Worm (Caenorhabditis elegans) whole organism, L2 larva: ENCODE results near the gene F23D12.3.

Experiments
- C34F6.9 ChIP-seq: fragments of 150-350 bp; optimal IDR thresholded peaks from 2 replicates; lab custom pipeline; 2014; ENCODE audit warnings: missing biosample characterization, missing genetic modification characterization
- F13H6.1 ChIP-seq: sonication (generic microtip); optimal IDR thresholded peaks from 2 replicates; lab custom pipeline; 2016; ENCODE audit warnings: missing genetic modification characterization, missing compliant biosample characterization
- R02D3.7 ChIP-seq: fragments of 150-350 bp; optimal IDR thresholded peaks from 2 replicates; lab custom pipeline; 2014; ENCODE audit warnings: missing biosample characterization, missing genetic modification characterization
- ZK546.5 ChIP-seq: sonication (generic microtip); optimal IDR thresholded peaks from 2 replicates; lab custom pipeline; 2017; ENCODE audit warnings: missing biosample characterization, missing genetic modification characterization
- alr-1 ChIP-seq: fragments of 150-350 bp; optimal IDR thresholded peaks from 2 replicates; lab custom pipeline; 2014; ENCODE audit warnings: missing biosample characterization, missing genetic modification characterization
- ama-1 ChIP-seq: fragments of 150-350 bp; optimal IDR thresholded peaks from 2 replicates; lab custom pipeline; 2018; ENCODE audit warnings: inconsistent platforms
- blmp-1 ChIP-seq: sonication (generic microtip); optimal IDR thresholded peaks from 2 replicates; lab custom pipeline; 2017; ENCODE audit warnings: missing genetic modification characterization, mild to moderate bottlenecking, missing compliant biosample characterization, antibody characterized with exemption, moderate library complexity; ENCODE audit not compliant: insufficient read depth
- ceh-16 ChIP-seq: fragments of 150-350 bp; optimal IDR thresholded peaks from 2 replicates; lab custom pipeline; 2014; ENCODE audit warnings: missing biosample characterization, missing genetic modification characterization
- ceh-82 ChIP-seq: fragments of 150-350 bp; optimal IDR thresholded peaks from 2 replicates; lab custom pipeline; 2014; ENCODE audit warnings: missing biosample characterization, missing genetic modification characterization
- crh-2 ChIP-seq: sonication (generic microtip); optimal IDR thresholded peaks from 2 replicates; lab custom pipeline; 2017; ENCODE audit warnings: missing biosample characterization, missing genetic modification characterization
- dmd-4 ChIP-seq: sonication (generic microtip); optimal IDR thresholded peaks from 2 replicates; lab custom pipeline; 2017; ENCODE audit warnings: missing biosample characterization, missing genetic modification characterization
- egl-27 ChIP-seq: sonication (generic microtip); optimal IDR thresholded peaks from 3 replicates; lab custom pipeline; 2017; ENCODE audit warnings: missing biosample characterization, missing genetic modification reagents, missing genetic modification characterization
- elt-3 ChIP-seq: sonication (generic microtip); optimal IDR thresholded peaks from 2 replicates; lab custom pipeline; 2017; ENCODE audit warnings: missing biosample characterization, missing genetic modification characterization
- fos-1 ChIP-seq: fragments of 150-350 bp; optimal IDR thresholded peaks from 2 replicates; lab custom pipeline; 2014; ENCODE audit warnings: missing biosample characterization, missing genetic modification characterization
- lsy-2 ChIP-seq, 2 experiments: fragments of 150-350 bp in 1 of 2; sonication (generic microtip) in 1 of 2; optimal IDR thresholded peaks; 2 replicates each; lab custom pipeline; 2014 to 2017; ENCODE audit warnings: missing biosample characterization in 2 of 2, missing genetic modification characterization in 2 of 2
- mab-5 ChIP-seq: fragments of 150-350 bp; optimal IDR thresholded peaks from 2 replicates; lab custom pipeline; 2014; ENCODE audit warnings: missing biosample characterization, missing genetic modification characterization
- mdl-1 ChIP-seq, 2 experiments: fragments of 150-350 bp in 1 of 2; sonication (generic microtip) in 1 of 2; optimal IDR thresholded peaks; 2 replicates each; lab custom pipeline; 2017; ENCODE audit warnings: missing biosample characterization in 2 of 2, missing genetic modification characterization in 2 of 2
- nhr-10 ChIP-seq: sonication (generic microtip); optimal IDR thresholded peaks from 2 replicates; lab custom pipeline; 2017; ENCODE audit warnings: missing biosample characterization, missing genetic modification characterization
- nhr-11 ChIP-seq: fragments of 150-350 bp; optimal IDR thresholded peaks from 2 replicates; lab custom pipeline; 2014; ENCODE audit warnings: missing biosample characterization, missing genetic modification characterization
- nhr-12 ChIP-seq: fragments of 150-350 bp; optimal IDR thresholded peaks from 2 replicates; lab custom pipeline; 2014; ENCODE audit warnings: missing biosample characterization, missing genetic modification characterization
- nhr-23 ChIP-seq: fragments of 150-350 bp; optimal IDR thresholded peaks from 2 replicates; lab custom pipeline; 2014; ENCODE audit warnings: missing biosample characterization, missing genetic modification reagents, missing genetic modification characterization
- nhr-25 ChIP-seq: fragments of 150-350 bp; sonication (generic microtip); optimal IDR thresholded peaks from 3 replicates; lab custom pipeline; 2014; ENCODE audit warnings: missing biosample characterization, missing genetic modification characterization
- nhr-6 ChIP-seq: fragments of 150-350 bp; optimal IDR thresholded peaks from 2 replicates; lab custom pipeline; 2014; ENCODE audit warnings: missing biosample characterization, missing genetic modification characterization
- peb-1 ChIP-seq: fragments of 150-350 bp; optimal IDR thresholded peaks from 2 replicates; lab custom pipeline; 2014; ENCODE audit warnings: missing biosample characterization, missing genetic modification characterization
- skn-1 ChIP-seq: sonication (generic microtip); optimal IDR thresholded peaks from 2 replicates; lab custom pipeline; 2017; ENCODE audit warnings: missing biosample characterization, missing genetic modification characterization
- sma-3 ChIP-seq: sonication (generic microtip); optimal IDR thresholded peaks from 2 replicates; lab custom pipeline; 2016; ENCODE audit warnings: missing genetic modification reagents, missing genetic modification characterization, missing compliant biosample characterization
- sma-9 ChIP-seq, 2 experiments: fragments of 150-350 bp in 1 of 2; sonication (generic microtip) in 1 of 2; optimal IDR thresholded peaks; 2 replicates each; lab custom pipeline; 2014 to 2016; ENCODE audit warnings: missing genetic modification characterization in 2 of 2, mild to moderate bottlenecking in 1 of 2, missing biosample characterization in 1 of 2, missing compliant biosample characterization in 1 of 2, missing genetic modification reagents in 1 of 2, moderate library complexity in 1 of 2
- snpc-4 ChIP-seq: fragments of 150-350 bp; optimal IDR thresholded peaks from 2 replicates; lab custom pipeline; 2014; ENCODE audit warnings: missing biosample characterization, missing genetic modification characterization
- unc-39 ChIP-seq: fragments of 150-350 bp; optimal IDR thresholded peaks from 2 replicates; lab custom pipeline; 2014; ENCODE audit warnings: missing biosample characterization, missing genetic modification characterization
- unc-62 ChIP-seq: fragments of 150-350 bp; optimal IDR thresholded peaks from 2 replicates; lab custom pipeline; 2014; ENCODE audit warnings: missing biosample characterization, missing genetic modification reagents, missing genetic modification characterization
- ztf-1 ChIP-seq: fragments of 200-800 bp; sonication (Bioruptor generic); conservative IDR thresholded peaks from 2 replicates; pipeline ENCODE4 v1.3.6; 2022; ENCODE audit warnings: missing genetic modification characterization, missing compliant biosample characterization

Gene F23D12.3

DNA sequence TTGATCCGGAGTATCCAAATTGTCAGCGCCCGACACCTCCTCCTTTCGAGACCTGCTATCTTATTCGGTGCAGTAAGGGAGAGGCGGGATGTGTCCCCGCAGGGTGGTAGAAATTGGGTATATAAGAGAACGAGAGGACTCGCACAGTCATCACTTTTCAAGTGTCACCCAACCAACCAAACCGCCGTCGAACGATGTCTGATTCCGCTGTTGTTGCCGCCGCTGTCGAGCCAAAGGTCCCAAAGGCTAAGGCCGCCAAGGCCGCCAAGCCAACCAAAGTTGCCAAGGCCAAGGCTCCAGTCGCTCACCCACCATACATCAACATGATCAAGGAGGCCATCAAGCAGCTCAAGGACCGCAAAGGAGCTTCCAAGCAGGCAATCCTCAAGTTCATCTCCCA lies 47.5 kb downstream of the F23D12.3 start, which contains the start of gene his-24 (continued):
- TF ChIP-seq nhr-10 (tag; lab: Kevin White, UChicago) = no peak
- TF ChIP-seq nhr-23 = no peak
- TF ChIP-seq egl-27 = peak; percentile 28
- TF ChIP-seq ceh-82 (tag; lab: Kevin White, UChicago) = no peak
- TF ChIP-seq nhr-6 = peak; percentile 48
- peak; percentile 69 for TF ChIP-seq snpc-4 (tag; lab: Kevin White, UChicago)
- TF ChIP-seq fos-1 (tag; lab: Kevin White, UChicago) = peak; percentile 93
- peak; percentile 58 for TF ChIP-seq F13H6.1 (tag; lab: Kevin White, UChicago)
- TF ChIP-seq nhr-11 (tag; lab: Kevin White, UChicago) = no peak
- TF ChIP-seq crh-2 = peak; percentile 75
- TF ChIP-seq nhr-12 (tag; lab: Kevin White, UChicago) = no peak
- no peak for TF ChIP-seq unc-39
- no peak for TF ChIP-seq ztf-1
- no peak for TF ChIP-seq R02D3.7
- peak; percentile 26 for TF ChIP-seq ama-1 (lab: Kevin White, UChicago)
- TF ChIP-seq sma-9 (GFP tag; optimal IDR thresholded peaks at IDR 0.05; lab: Kevin White, UChicago) = peak; percentile 87
- TF ChIP-seq sma-9 (tag; optimal IDR thresholded peaks at IDR 0.05; lab: Kevin White, UChicago) = no peak
- peak; percentile 63 for TF ChIP-seq C34F6.9 (tag; lab: Kevin White, UChicago)
- TF ChIP-seq ZK546.5 (tag; lab: Kevin White, UChicago) = no peak
- TF ChIP-seq lsy-2 (tag; optimal IDR thresholded peaks at IDR 0.05; lab: Kevin White, UChicago) = peak; percentile 20 to 73
- peak; percentile 63 for TF ChIP-seq ceh-16 (tag; lab: Kevin White, UChicago)
- no peak for TF ChIP-seq alr-1 (tag; lab: Kevin White, UChicago)

DNA sequence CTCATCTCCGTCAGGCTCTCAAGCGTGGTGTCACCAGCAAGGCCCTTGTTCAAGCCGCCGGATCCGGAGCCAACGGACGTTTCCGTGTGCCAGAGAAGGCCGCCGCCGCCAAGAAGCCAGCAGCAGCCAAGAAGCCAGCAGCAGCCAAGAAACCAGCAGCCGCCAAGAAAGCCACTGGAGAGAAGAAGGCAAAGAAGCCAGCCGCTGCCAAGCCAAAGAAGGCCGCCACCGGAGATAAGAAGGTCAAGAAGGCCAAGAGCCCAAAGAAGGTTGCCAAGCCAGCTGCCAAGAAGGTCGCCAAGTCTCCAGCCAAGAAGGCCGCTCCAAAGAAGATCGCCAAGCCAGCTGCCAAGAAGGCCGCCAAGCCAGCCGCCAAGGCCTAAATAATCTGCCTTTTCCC lies 48.1 kb downstream of the F23D12.3 start:
- TF ChIP-seq ztf-1 (no peak), unc-62 (GFP tag; lab: Kevin White, UChicago) (no peak), skn-1 (tag; lab: Kevin White, UChicago) (no peak), dmd-4 (tag; lab: Kevin White, UChicago) (no peak), mdl-1 (tag; optimal IDR thresholded peaks at IDR 0.05; lab: Kevin White, UChicago) (no peak), C34F6.9 (tag; lab: Kevin White, UChicago) (no peak), nhr-12 (tag; lab: Kevin White, UChicago) (no peak), sma-3 (GFP tag; lab: Kevin White, UChicago) (no peak)
- TF ChIP-seq, all 48 proteins: peak for 0

DNA sequence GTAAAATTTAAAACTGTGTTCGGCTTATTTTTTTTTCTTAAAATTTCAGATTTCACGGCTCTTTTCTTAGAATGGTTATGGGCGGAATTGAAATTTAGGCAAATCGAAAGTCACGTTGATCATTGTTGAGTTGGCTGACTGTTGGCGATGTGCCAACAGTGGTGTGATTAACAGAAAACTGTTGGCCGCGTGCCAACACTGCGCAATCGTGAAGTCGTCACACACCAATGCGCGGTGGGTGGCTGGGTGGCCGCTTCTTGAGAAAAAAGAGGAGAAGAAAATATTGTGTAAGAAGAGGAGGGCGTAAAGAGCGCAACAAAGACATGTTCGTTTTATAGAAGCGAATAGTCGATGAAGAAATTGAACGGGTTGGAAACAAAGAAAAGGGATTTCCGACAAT lies 48.7 kb downstream of the F23D12.3 start:
- TF ChIP-seq nhr-6 (no peak), ztf-1 (no peak), ceh-16 (tag; lab: Kevin White, UChicago) (peak; percentile 61), nhr-25 (tag; lab: Kevin White, UChicago) (peak; percentile 64)

DNA sequence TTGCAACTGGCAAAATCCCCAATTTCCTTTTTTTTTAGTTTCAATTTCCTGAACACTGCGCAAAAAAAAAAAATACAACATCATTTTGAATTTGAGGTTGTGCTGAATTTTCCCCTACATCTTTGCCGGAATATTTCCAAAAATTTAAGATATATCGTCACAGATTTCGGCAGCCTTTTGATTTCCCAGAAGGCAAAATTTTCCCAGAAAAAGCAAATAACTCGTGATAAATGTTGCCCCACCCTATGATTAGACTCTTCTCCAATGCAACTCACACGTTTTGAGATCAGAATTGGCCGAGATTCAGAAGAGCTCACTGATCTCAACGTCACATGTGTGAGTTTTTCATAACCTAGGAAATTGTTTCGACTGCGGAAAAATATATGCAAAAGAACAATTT lies 50.0 kb downstream of the F23D12.3 start:
- no peak for TF ChIP-seq nhr-25 (tag; lab: Kevin White, UChicago)
- TF ChIP-seq nhr-10 (tag; lab: Kevin White, UChicago) = no peak
- TF ChIP-seq blmp-1 (tag; lab: Kevin White, UChicago) = no peak
- TF ChIP-seq peb-1 (tag; lab: Kevin White, UChicago) = no peak
- no peak for TF ChIP-seq mab-5 (tag; lab: Kevin White, UChicago)
- no peak for TF ChIP-seq crh-2
- no peak for TF ChIP-seq sma-3 (GFP tag; lab: Kevin White, UChicago)
- no peak for TF ChIP-seq ztf-1
- no peak for TF ChIP-seq elt-3 (tag; lab: Kevin White, UChicago)
- no peak for TF ChIP-seq ama-1 (lab: Kevin White, UChicago)
- TF ChIP-seq, all 48 proteins: peak for 0
